Fruit fly (Drosophila melanogaster): ENCODE measurements around the gene CG11353.

The CG11353 gene

DNA sequence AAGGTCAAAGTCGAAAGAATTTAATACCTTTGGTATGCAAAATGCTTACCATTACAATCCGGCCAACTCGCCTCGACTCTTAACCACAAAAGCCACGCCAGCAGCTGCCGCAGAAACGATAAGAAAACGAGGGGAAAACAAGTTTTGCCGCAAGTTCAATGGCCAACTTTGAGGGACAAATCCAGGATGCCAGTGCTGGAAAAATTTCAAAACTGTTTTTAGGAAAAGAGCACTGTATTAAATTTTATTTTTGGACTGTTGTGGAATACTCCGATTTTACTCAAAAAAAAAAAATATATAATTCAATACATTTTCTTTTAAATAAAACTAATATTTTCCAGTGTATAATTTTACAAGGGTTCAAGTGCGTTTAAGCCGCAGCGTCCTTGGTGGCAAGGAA lies 38.4 kb upstream of the CG11353 start (continued):
- TF ChIP-seq Met (GFP tag; optimal IDR thresholded peaks at IDR 0.05) (peak; percentile 79), Ets96B (tag; optimal IDR thresholded peaks at IDR 0.05) (peak; percentile 82), Sox102F (GFP tag; optimal IDR thresholded peaks at IDR 0.05) (peak; percentile 78), CG11294 (GFP tag; IDR thresholded peaks at IDR 0.05) (no peak), fd59A (GFP tag; optimal IDR thresholded peaks at IDR 0.05) (peak; percentile 79), net (GFP tag; optimal IDR thresholded peaks at IDR 0.05) (peak; percentile 79), Sox15 (GFP tag; optimal IDR thresholded peaks at IDR 0.05) (peak; percentile 56), CG8319 (GFP tag; optimal IDR thresholded peaks at IDR 0.05) (peak; percentile 55), Hr39 (GFP tag; optimal IDR thresholded peaks at IDR 0.05) (peak; percentile 56), CG15336 (GFP tag; IDR thresholded peaks at IDR 0.05) (peak; percentile 45; the same call in 1 of the 2 replicates), CG4318 (GFP tag; optimal IDR thresholded peaks at IDR 0.05) (no peak), pdm3 (GFP tag; optimal IDR thresholded peaks at IDR 0.05) (peak; percentile 72), ss (GFP tag; optimal IDR thresholded peaks at IDR 0.05) (peak; percentile 92 to 94), Sox14 (GFP tag; optimal IDR thresholded peaks at IDR 0.05) (peak; percentile 60), CG8119 (GFP tag; IDR thresholded peaks at IDR 0.05) (peak; percentile 59; the same call in 2 of the 3 replicates), eg (GFP tag; IDR thresholded peaks at IDR 0.05) (0 out of 3 replicates have a peak, but pooled peaks have one; percentile 30), CG10669 (GFP tag; optimal IDR thresholded peaks at IDR 0.05) (peak; percentile 79), CG34406 (GFP tag; optimal IDR thresholded peaks at IDR 0.05) (peak; percentile 84), dac (GFP tag; optimal IDR thresholded peaks at IDR 0.05) (no peak), vri (GFP tag; optimal IDR thresholded peaks at IDR 0.05) (peak; percentile 64), acj6 (GFP tag; optimal IDR thresholded peaks at IDR 0.05) (peak; percentile 83), Eip75B (GFP tag; optimal IDR thresholded peaks at IDR 0.05) (peak; percentile 69), CG8632 (GFP tag; optimal IDR thresholded peaks at IDR 0.05) (peak; percentile 87), svp (GFP tag) (peak; percentile 91), Ets21C (GFP tag; optimal IDR thresholded peaks at IDR 0.05) (no peak), CG16779 (tag; optimal IDR thresholded peaks at IDR 0.05) (peak; percentile 42), fkh (GFP tag; optimal IDR thresholded peaks at IDR 0.05) (no peak), CG11762 (GFP tag; optimal IDR thresholded peaks at IDR 0.05; ENCODE audit: insufficient read depth) (peak; percentile 63), fd85E (GFP tag; optimal IDR thresholded peaks at IDR 0.05) (no peak), esn (GFP tag; optimal IDR thresholded peaks at IDR 0.05) (peak; percentile 80), achi (GFP tag; optimal IDR thresholded peaks at IDR 0.05) (peak; percentile 83), Blimp-1 (GFP tag; optimal IDR thresholded peaks at IDR 0.05) (peak; percentile 43), CG9139 (GFP tag; optimal IDR thresholded peaks at IDR 0.05) (peak; percentile 76), CG6792 (GFP tag; optimal IDR thresholded peaks at IDR 0.05) (peak; percentile 78), topi (GFP tag; optimal IDR thresholded peaks at IDR 0.05) (peak; percentile 75)

- TF ChIP-seq Lpt (GFP tag; optimal IDR thresholded peaks at IDR 0.05) (no peak), CG10669 (GFP tag; optimal IDR thresholded peaks at IDR 0.05) (no peak), ss (GFP tag; optimal IDR thresholded peaks at IDR 0.05) (no peak), pdm3 (GFP tag; optimal IDR thresholded peaks at IDR 0.05) (no peak), CG8119 (GFP tag; IDR thresholded peaks at IDR 0.05) (no peak), CG11902 (GFP tag; optimal IDR thresholded peaks at IDR 0.05) (no peak), dsx (GFP tag; optimal IDR thresholded peaks at IDR 0.05; ENCODE audit: poor library complexity, severe bottlenecking) (no peak), CG3919 (GFP tag; optimal IDR thresholded peaks at IDR 0.05) (no peak), fd85E (GFP tag; optimal IDR thresholded peaks at IDR 0.05) (no peak), Sox14 (GFP tag; optimal IDR thresholded peaks at IDR 0.05) (no peak), CG6276 (GFP tag; optimal IDR thresholded peaks at IDR 0.05) (no peak), CG9139 (GFP tag; optimal IDR thresholded peaks at IDR 0.05) (no peak), Hr4 (GFP tag; optimal IDR thresholded peaks at IDR 0.05) (no peak), Blimp-1 (GFP tag; optimal IDR thresholded peaks at IDR 0.05) (no peak), Sox15 (GFP tag; optimal IDR thresholded peaks at IDR 0.05) (no peak)
Measured at dm6 chr3L:4497677-4498076, 35.3 kb upstream of the CG11353 start, which contains the start of gene CG13721. Gene CG13721, minus strand, starts transcription at chr3L:4497777.
